Worm (Caenorhabditis elegans): Measurements from ENCODE around the gene unc-10.
A peak's percentile ranks its signal among the peaks of the same experiment; 100 is the strongest.

Gene unc-10

DNA sequence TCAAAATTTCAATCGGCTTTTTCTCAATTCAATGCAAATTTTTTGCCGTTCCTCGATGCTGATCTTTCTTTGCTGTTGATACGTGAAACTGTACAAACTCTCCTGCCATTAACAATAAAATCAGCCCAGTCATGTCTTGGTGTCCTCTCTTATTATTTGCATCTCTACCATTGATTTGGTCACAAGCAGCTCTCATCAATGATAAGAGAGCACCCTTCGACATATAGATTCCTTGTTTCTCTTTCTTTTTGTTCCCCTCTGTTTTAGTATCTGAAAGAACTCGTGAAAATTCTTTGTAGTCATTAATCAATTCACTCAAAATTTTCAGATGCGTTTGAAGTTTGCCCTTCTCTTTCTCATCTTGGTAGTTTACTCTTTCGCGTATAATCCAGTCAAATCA is 11.7 kb upstream of the unc-10 start, which contains the start of gene lron-7:
Gene lron-7 (plus strand): TSS at position 323 of the 400 bp plus-strand sequence.
- TF ChIP-seq nhr-12 (tag; optimal IDR thresholded peaks at IDR 0.05) (no peak), crh-2 (tag; optimal IDR thresholded peaks at IDR 0.05) (peak; percentile 38), fos-1 (tag; optimal IDR thresholded peaks at IDR 0.05) (peak; percentile 40), ztf-11 (tag; optimal IDR thresholded peaks at IDR 0.05) (no peak)

- TF ChIP-seq ZK546.5 (tag; optimal IDR thresholded peaks at IDR 0.05) (no peak), nhr-129 (tag; optimal IDR thresholded peaks at IDR 0.05) (peak; percentile 11), F13H6.1 (tag; optimal IDR thresholded peaks at IDR 0.05) (peak; percentile 7)
Measured at ce11 chrX:7290859-7291628, 10.9 kb upstream of the unc-10 start.

ce11 chrX:7289565-7289964 is 9.4 kb upstream of the unc-10 start:
- TF ChIP-seq sma-3 (GFP tag; optimal IDR thresholded peaks at IDR 0.05): no peak
- TF ChIP-seq nhr-23 (tag; optimal IDR thresholded peaks at IDR 0.05): no peak
- TF ChIP-seq ZK546.5 (tag; optimal IDR thresholded peaks at IDR 0.05): no peak
- TF ChIP-seq nhr-10 (tag; optimal IDR thresholded peaks at IDR 0.05): no peak
- TF ChIP-seq blmp-1 (tag; optimal IDR thresholded peaks at IDR 0.05; ENCODE audit: insufficient read depth): no peak
- TF ChIP-seq fos-1 (tag; optimal IDR thresholded peaks at IDR 0.05): no peak
- TF ChIP-seq ztf-1 (GFP tag; conservative IDR thresholded peaks at IDR 0.05): no peak
- TF ChIP-seq C34F6.9 (tag; optimal IDR thresholded peaks at IDR 0.05): no peak
- no peak for TF ChIP-seq unc-62 (GFP tag; optimal IDR thresholded peaks at IDR 0.05)
- no peak for TF ChIP-seq unc-39 (tag; optimal IDR thresholded peaks at IDR 0.05)
- TF ChIP-seq gmeb-1 (tag; optimal IDR thresholded peaks at IDR 0.05): no peak
- TF ChIP-seq elt-3 (tag; optimal IDR thresholded peaks at IDR 0.05): no peak
- TF ChIP-seq unc-55 (GFP tag; optimal IDR thresholded peaks at IDR 0.05): no peak
- no peak for TF ChIP-seq ceh-82 (tag; optimal IDR thresholded peaks at IDR 0.05)
- no peak for TF ChIP-seq ama-1 (optimal IDR thresholded peaks at IDR 0.05)

ce11 chrX:7284724-7285184 is 4.6 kb upstream of the unc-10 start:
- TF ChIP-seq mdl-1 (tag; optimal IDR thresholded peaks at IDR 0.05): peak in 1 of 2 experiments; percentile 23
- TF ChIP-seq egl-27 (tag; optimal IDR thresholded peaks at IDR 0.05): peak; percentile 62
- TF ChIP-seq unc-55 (GFP tag; optimal IDR thresholded peaks at IDR 0.05): peak; percentile 85
- peak; percentile 67 for TF ChIP-seq nhr-129 (tag; optimal IDR thresholded peaks at IDR 0.05)
- TF ChIP-seq C34F6.9 (tag; optimal IDR thresholded peaks at IDR 0.05): peak; percentile 65
- TF ChIP-seq lin-13 (GFP tag; optimal IDR thresholded peaks at IDR 0.05): peak; percentile 24
- TF ChIP-seq skn-1 (tag; optimal IDR thresholded peaks at IDR 0.05): no peak
- TF ChIP-seq sem-4 (tag; optimal IDR thresholded peaks at IDR 0.05): peak; percentile 32
- peak; percentile 68 for TF ChIP-seq crh-2 (tag; optimal IDR thresholded peaks at IDR 0.05)
- TF ChIP-seq mbf-1 (tag; optimal IDR thresholded peaks at IDR 0.05): no peak
- TF ChIP-seq elt-3 (tag; optimal IDR thresholded peaks at IDR 0.05): no peak
- no peak for TF ChIP-seq aly-2 (tag; optimal IDR thresholded peaks at IDR 0.05)
- TF ChIP-seq nhr-6 (tag; optimal IDR thresholded peaks at IDR 0.05): peak; percentile 52
- TF ChIP-seq Y55F3AM.14 (GFP tag; optimal IDR thresholded peaks at IDR 0.05): peak; percentile 49
- TF ChIP-seq ceh-16 (tag; optimal IDR thresholded peaks at IDR 0.05): no peak
- no peak for TF ChIP-seq alr-1 (tag; optimal IDR thresholded peaks at IDR 0.05)
- no peak for TF ChIP-seq ZK546.5 (tag; optimal IDR thresholded peaks at IDR 0.05)
- peak; percentile 13 for TF ChIP-seq snpc-4 (tag; optimal IDR thresholded peaks at IDR 0.05)
- no peak for TF ChIP-seq fos-1 (tag; optimal IDR thresholded peaks at IDR 0.05)
- TF ChIP-seq nhr-10 (tag; optimal IDR thresholded peaks at IDR 0.05): no peak
- TF ChIP-seq unc-39 (tag; optimal IDR thresholded peaks at IDR 0.05): peak; percentile 82
- no peak for TF ChIP-seq ztf-4 (tag; optimal IDR thresholded peaks at IDR 0.05)
- TF ChIP-seq F13H6.1 (tag; optimal IDR thresholded peaks at IDR 0.05): peak; percentile 83
- peak; percentile 87 for TF ChIP-seq zag-1 (tag; optimal IDR thresholded peaks at IDR 0.05)
- TF ChIP-seq ztf-1 (GFP tag; conservative IDR thresholded peaks at IDR 0.05): no peak
- TF ChIP-seq elt-1 (tag; optimal IDR thresholded peaks at IDR 0.05): no peak
- peak in 1 of 2 experiments; percentile 54 for TF ChIP-seq lsy-2 (tag; optimal IDR thresholded peaks at IDR 0.05)
- peak; percentile 22 for TF ChIP-seq sma-9 (GFP tag; optimal IDR thresholded peaks at IDR 0.05)
- TF ChIP-seq sma-9 (tag; optimal IDR thresholded peaks at IDR 0.05): no peak
- peak; percentile 16 for TF ChIP-seq mab-5 (tag; optimal IDR thresholded peaks at IDR 0.05)

Measured in whole organism, L2 larva.